Worm (Caenorhabditis elegans) whole organism, L1 larva: ENCODE data around the gene pitr-1.
"Not testable (repeated sequence)": the region's sequence is repeated elsewhere in the genome, so short reads cannot be mapped to it uniquely, and the experiment has no call there.

Experiments
- C16A3.4 ChIP-seq: fragments of 150-350 bp; optimal IDR thresholded peaks from 2 replicates; lab custom pipeline; 2014; ENCODE audit warnings: missing biosample characterization, missing genetic modification characterization
- C34B4.2 ChIP-seq: sonication (generic microtip); optimal IDR thresholded peaks from 2 replicates; lab custom pipeline; 2017; ENCODE audit warnings: mild to moderate bottlenecking, missing genetic modification characterization, missing compliant biosample characterization
- Y116A8C.19 ChIP-seq: sonication (generic microtip); optimal IDR thresholded peaks from 2 replicates; lab custom pipeline; 2016; ENCODE audit warnings: missing compliant biosample characterization, missing genetic modification characterization, borderline replicate concordance
- aha-1 ChIP-seq: fragments of 150-350 bp; optimal IDR thresholded peaks from 2 replicates; lab custom pipeline; 2014; ENCODE audit warnings: missing biosample characterization, missing genetic modification characterization
- alr-1 ChIP-seq: fragments of 200-800 bp; sonication (Bioruptor generic); optimal IDR thresholded peaks from 2 replicates; lab custom pipeline; 2018; ENCODE audit warnings: borderline replicate concordance, mild to moderate bottlenecking, missing genetic modification characterization, missing compliant biosample characterization
- ama-1 ChIP-seq: fragments of 150-350 bp; optimal IDR thresholded peaks from 2 replicates; lab custom pipeline; 2014
- ces-1 ChIP-seq: fragments of 150-350 bp; optimal IDR thresholded peaks from 2 replicates; lab custom pipeline; 2014; ENCODE audit warnings: missing biosample characterization, missing genetic modification reagents, missing genetic modification characterization
- efl-1 ChIP-seq, 4 experiments: fragments of 150-350 bp; optimal IDR thresholded peaks in 3 of 4; peaks in 1 of 4; 1 replicate in 1 of 4; 2 replicates in 3 of 4; lab custom pipeline; 2014; ENCODE audit warnings: missing biosample characterization in 2 of 4, missing genetic modification characterization in 2 of 4, missing genetic modification reagents in 2 of 4
- efl-3 ChIP-seq: fragments of 200-800 bp; sonication (Bioruptor generic); optimal IDR thresholded peaks from 2 replicates; lab custom pipeline; 2018; ENCODE audit warnings: mild to moderate bottlenecking, missing genetic modification characterization, missing compliant biosample characterization
- elt-2 ChIP-seq: sonication (generic microtip); optimal IDR thresholded peaks from 2 replicates; lab custom pipeline; 2016; ENCODE audit warnings: missing genetic modification characterization, mild to moderate bottlenecking, inconsistent platforms, missing compliant biosample characterization, missing genetic modification reagents
- hlh-17 ChIP-seq: fragments of 200-800 bp; sonication (Bioruptor generic); optimal IDR thresholded peaks from 2 replicates; lab custom pipeline; 2018; ENCODE audit warnings: missing genetic modification characterization, mild to moderate bottlenecking, missing compliant biosample characterization, moderate library complexity, borderline replicate concordance
- hpl-2 ChIP-seq: fragments of 150-350 bp; optimal IDR thresholded peaks from 2 replicates; lab custom pipeline; 2014; ENCODE audit warnings: missing biosample characterization, missing genetic modification reagents, missing genetic modification characterization
- isw-1 ChIP-seq: fragments of 200-800 bp; sonication (Bioruptor generic); IDR thresholded peaks from 2 replicates; pipeline ENCODE4 v1.3.6; 2022; ENCODE audit warnings: missing genetic modification characterization, missing compliant biosample characterization
- lin-14 ChIP-seq: fragments of 200-800 bp; sonication (Bioruptor generic); optimal IDR thresholded peaks from 2 replicates; lab custom pipeline; 2018; ENCODE audit warnings: mild to moderate bottlenecking, missing genetic modification characterization, moderate library complexity, missing compliant biosample characterization
- lin-35 ChIP-seq, 2 experiments: fragments of 150-350 bp; optimal IDR thresholded peaks; 2 replicates each; lab custom pipeline; 2014; ENCODE audit warnings: missing biosample characterization in 2 of 2, missing genetic modification characterization in 2 of 2, missing genetic modification reagents in 2 of 2
- lin-39 ChIP-seq: fragments of 150-350 bp; optimal IDR thresholded peaks from 2 replicates; lab custom pipeline; 2014; ENCODE audit warnings: missing biosample characterization, missing genetic modification reagents, missing genetic modification characterization
- lir-3 ChIP-seq: sonication (generic microtip); optimal IDR thresholded peaks from 2 replicates; lab custom pipeline; 2016; ENCODE audit warnings: mild to moderate bottlenecking, missing genetic modification characterization, moderate library complexity, missing compliant biosample characterization; ENCODE audit not compliant: poor library complexity
- mab-9 ChIP-seq: fragments of 200-800 bp; sonication (Bioruptor generic); IDR thresholded peaks from 2 replicates; pipeline ENCODE4 v1.3.6; 2022; ENCODE audit warnings: missing genetic modification reagents, missing genetic modification characterization, missing compliant biosample characterization
- nhr-12 ChIP-seq: sonication (generic microtip); optimal IDR thresholded peaks from 2 replicates; lab custom pipeline; 2017; ENCODE audit warnings: missing biosample characterization, missing genetic modification characterization
- nhr-19 ChIP-seq: fragments of 200-800 bp; sonication (Bioruptor generic); conservative IDR thresholded peaks from 2 replicates; pipeline ENCODE4 v1.3.6; 2022; ENCODE audit warnings: missing genetic modification characterization, missing compliant biosample characterization
- nhr-20 ChIP-seq: sonication (generic microtip); optimal IDR thresholded peaks from 2 replicates; lab custom pipeline; 2016; ENCODE audit warnings: mild to moderate bottlenecking, missing genetic modification characterization, missing compliant biosample characterization
- nhr-28 ChIP-seq: fragments of 150-350 bp; optimal IDR thresholded peaks from 2 replicates; lab custom pipeline; 2014; ENCODE audit warnings: missing biosample characterization, missing genetic modification characterization
- nhr-71 ChIP-seq: sonication (generic microtip); optimal IDR thresholded peaks from 2 replicates; lab custom pipeline; 2016; ENCODE audit warnings: mild to moderate bottlenecking, missing genetic modification characterization, moderate library complexity, missing compliant biosample characterization
- nhr-90 ChIP-seq: sonication (generic microtip); optimal IDR thresholded peaks from 2 replicates; lab custom pipeline; 2016; ENCODE audit warnings: mild to moderate bottlenecking, missing genetic modification characterization, missing compliant biosample characterization; ENCODE audit not compliant: poor library complexity
- pqm-1 ChIP-seq: sonication (generic microtip); optimal IDR thresholded peaks from 3 replicates; lab custom pipeline; 2017; ENCODE audit warnings: missing biosample characterization, missing genetic modification characterization
- rnt-1 ChIP-seq: sonication (generic microtip); optimal IDR thresholded peaks from 2 replicates; lab custom pipeline; 2016; ENCODE audit warnings: mild to moderate bottlenecking, missing genetic modification characterization, moderate library complexity, missing compliant biosample characterization
- sptf-1 ChIP-seq: fragments of 150-350 bp; optimal IDR thresholded peaks from 2 replicates; lab custom pipeline; 2014; ENCODE audit warnings: missing biosample characterization, missing genetic modification characterization
- sup-37 ChIP-seq: fragments of 200-800 bp; sonication (Bioruptor generic); optimal IDR thresholded peaks from 2 replicates; lab custom pipeline; 2018; ENCODE audit warnings: mild to moderate bottlenecking, missing genetic modification characterization, missing compliant biosample characterization
- tbx-2 ChIP-seq: sonication (generic microtip); optimal IDR thresholded peaks from 2 replicates; lab custom pipeline; 2016; ENCODE audit warnings: missing genetic modification characterization, missing compliant biosample characterization
- unc-130 ChIP-seq: fragments of 150-350 bp; optimal IDR thresholded peaks from 2 replicates; lab custom pipeline; 2017; ENCODE audit warnings: missing biosample characterization, missing genetic modification characterization, inconsistent platforms
- unc-30 ChIP-seq: sonication (generic microtip); optimal IDR thresholded peaks from 2 replicates; lab custom pipeline; 2017; ENCODE audit warnings: missing biosample characterization, missing genetic modification characterization
- ztf-11 ChIP-seq, 2 experiments: sonication (generic microtip); optimal IDR thresholded peaks; 2 replicates each; lab custom pipeline; 2016 to 2017; ENCODE audit warnings: missing genetic modification characterization in 2 of 2, missing biosample characterization in 1 of 2, missing compliant biosample characterization in 1 of 2

pitr-1 gene

DNA sequence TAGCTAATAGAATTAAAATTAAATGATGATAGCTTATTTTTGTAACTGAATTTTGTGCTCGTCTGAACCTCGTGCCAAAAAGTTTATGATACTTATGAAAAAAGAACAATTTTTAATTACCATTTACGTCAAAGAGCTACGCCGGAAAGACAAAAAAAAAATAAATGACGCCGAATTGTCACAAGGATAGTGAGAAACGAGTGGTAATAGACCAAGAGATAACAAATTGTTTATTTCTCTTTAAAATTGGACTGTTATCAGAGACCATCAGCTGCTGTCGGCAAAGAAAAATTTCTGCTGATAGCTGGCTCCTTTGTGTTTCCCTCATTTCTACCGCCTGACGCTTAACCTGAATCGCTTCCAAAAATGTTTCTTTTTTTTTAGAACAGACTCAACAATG lies at the start of gene pitr-1:
pitr-1 (plus strand) TSS at position 386 of the 400 bp plus-strand sequence.
- TF ChIP-seq lin-35 (GFP tag; optimal IDR thresholded peaks at IDR 0.05; lab: Kevin White, UChicago) (peak in 1 of 2 experiments; percentile 33), elt-2 (peak; percentile 87), lin-14 (GFP tag; lab: Kevin White, UChicago) (peak; percentile 9), efl-1 (optimal IDR thresholded peaks at IDR 0.05; lab: Kevin White, UChicago) (no peak), efl-1 (GFP tag; optimal IDR thresholded peaks at IDR 0.05 in 1 of 2; lab: Kevin White, UChicago) (peak in 1 of 2 experiments; percentile 44), rnt-1 (peak; percentile 21), hpl-2 (GFP tag; lab: Kevin White, UChicago) (no peak), nhr-71 (tag; lab: Kevin White, UChicago) (peak; percentile 43), C16A3.4 (no peak), nhr-90 (tag; lab: Kevin White, UChicago) (peak; percentile 6), pqm-1 (tag; lab: Kevin White, UChicago) (peak; percentile 54)

DNA sequence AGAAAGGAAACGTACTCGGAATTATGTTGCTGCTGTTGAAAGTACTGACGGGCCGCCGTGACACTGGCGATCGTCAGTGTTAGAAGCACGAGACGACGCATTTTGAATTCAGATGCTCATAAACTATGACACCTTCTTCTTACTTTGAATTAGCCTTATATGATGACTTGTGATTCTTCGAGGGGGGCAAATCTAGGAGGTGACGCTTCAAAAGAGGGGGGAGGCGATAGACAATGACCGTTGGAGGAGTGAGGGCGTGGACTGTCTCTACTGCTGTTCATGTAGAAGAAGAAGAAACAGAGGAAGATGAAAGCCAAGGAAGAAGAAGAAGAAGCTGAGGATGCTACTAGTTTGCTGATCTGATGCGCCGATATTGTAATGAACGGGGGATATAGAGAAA lies 47.1 kb upstream of the pitr-1 start, which contains the start of gene daf-42:
daf-42 (minus strand) TSS at position 101 of the 400 bp plus-strand sequence.
- TF ChIP-seq C34B4.2 (no peak), isw-1 (GFP tag; lab: Robert Waterston, UW) (no peak), lir-3 (tag; lab: Kevin White, UChicago) (no peak), efl-1 (optimal IDR thresholded peaks at IDR 0.05; lab: Kevin White, UChicago) (no peak), efl-1 (GFP tag; optimal IDR thresholded peaks at IDR 0.05 in 1 of 2; lab: Kevin White, UChicago) (peak in 1 of 2 experiments; percentile 81), unc-30 (tag; lab: Kevin White, UChicago) (no peak), Y116A8C.19 (no peak), nhr-28 (tag; lab: Kevin White, UChicago) (no peak)

DNA sequence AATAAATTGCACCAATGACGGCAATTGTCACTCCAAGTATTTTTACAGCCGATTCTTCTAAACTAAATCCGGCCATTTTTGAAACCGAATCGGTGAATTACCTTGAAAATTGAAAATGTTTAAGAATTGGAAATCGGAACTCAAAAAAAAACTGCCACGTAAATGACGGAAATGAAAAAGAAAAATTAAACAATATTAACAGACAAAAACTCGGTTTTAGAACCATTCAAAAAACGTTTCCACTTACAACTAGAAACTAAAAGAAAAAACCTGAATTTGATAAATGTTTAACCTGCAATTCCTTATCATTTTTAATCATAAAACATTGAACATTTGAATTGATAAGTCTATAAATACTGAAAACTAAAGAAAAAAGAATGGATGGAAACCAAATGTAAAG lies 28.9 kb upstream of the pitr-1 start, which contains the start of gene Y40C5A.4:
Y40C5A.4 (minus strand) TSS at position 101 of the 400 bp plus-strand sequence.
- not testable (repeated sequence) for TF ChIP-seq alr-1 (tag; lab: Kevin White, UChicago); tbx-2 (tag; lab: Kevin White, UChicago); ces-1
- TF ChIP-seq, all 84 proteins: peak for 0; not testable (repeated sequence) for 84

DNA sequence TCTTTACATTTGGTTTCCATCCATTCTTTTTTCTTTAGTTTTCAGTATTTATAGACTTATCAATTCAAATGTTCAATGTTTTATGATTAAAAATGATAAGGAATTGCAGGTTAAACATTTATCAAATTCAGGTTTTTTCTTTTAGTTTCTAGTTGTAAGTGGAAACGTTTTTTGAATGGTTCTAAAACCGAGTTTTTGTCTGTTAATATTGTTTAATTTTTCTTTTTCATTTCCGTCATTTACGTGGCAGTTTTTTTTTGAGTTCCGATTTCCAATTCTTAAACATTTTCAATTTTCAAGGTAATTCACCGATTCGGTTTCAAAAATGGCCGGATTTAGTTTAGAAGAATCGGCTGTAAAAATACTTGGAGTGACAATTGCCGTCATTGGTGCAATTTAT lies 19.0 kb upstream of the pitr-1 start, which contains the start of gene T12B3.3:
T12B3.3 (plus strand) TSS at position 301 of the 400 bp plus-strand sequence.
- TF ChIP-seq unc-130; nhr-12 (tag; lab: Kevin White, UChicago); ztf-11 (tag; optimal IDR thresholded peaks at IDR 0.05; lab: Kevin White, UChicago): not testable (repeated sequence)

DNA sequence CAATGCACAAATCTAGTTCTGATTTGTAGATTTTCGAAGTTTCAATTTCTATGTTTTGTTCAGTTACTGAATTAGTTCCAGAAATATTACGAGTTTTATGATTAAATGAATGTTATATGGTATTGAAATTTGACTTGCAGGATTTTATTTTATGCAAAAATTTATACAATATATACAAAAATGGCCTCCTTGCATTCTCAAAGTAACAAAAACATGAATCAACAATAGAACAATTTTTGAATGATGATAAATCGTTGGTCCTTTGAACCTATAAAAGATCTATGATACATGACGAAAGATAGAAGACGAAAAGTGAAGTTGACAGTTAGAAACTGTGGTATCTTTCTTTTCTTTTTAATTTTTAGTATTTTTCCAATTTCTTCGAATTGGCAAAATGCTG lies 17.4 kb upstream of the pitr-1 start, which contains the start of gene T12B3.2:
T12B3.2 (plus strand) TSS at position 301 of the 400 bp plus-strand sequence.
- no peak for TF ChIP-seq elt-2
- no peak for TF ChIP-seq ama-1 (lab: Kevin White, UChicago)
- no peak for TF ChIP-seq hpl-2 (GFP tag; lab: Kevin White, UChicago)
- TF ChIP-seq efl-3 (GFP tag; lab: Kevin White, UChicago) = no peak
- TF ChIP-seq lin-14 (GFP tag; lab: Kevin White, UChicago) = no peak
- TF ChIP-seq sup-37 = no peak
- no peak for TF ChIP-seq mab-9 (GFP tag; lab: Robert Waterston, UW)
- TF ChIP-seq, all 84 proteins: peak for 0

DNA sequence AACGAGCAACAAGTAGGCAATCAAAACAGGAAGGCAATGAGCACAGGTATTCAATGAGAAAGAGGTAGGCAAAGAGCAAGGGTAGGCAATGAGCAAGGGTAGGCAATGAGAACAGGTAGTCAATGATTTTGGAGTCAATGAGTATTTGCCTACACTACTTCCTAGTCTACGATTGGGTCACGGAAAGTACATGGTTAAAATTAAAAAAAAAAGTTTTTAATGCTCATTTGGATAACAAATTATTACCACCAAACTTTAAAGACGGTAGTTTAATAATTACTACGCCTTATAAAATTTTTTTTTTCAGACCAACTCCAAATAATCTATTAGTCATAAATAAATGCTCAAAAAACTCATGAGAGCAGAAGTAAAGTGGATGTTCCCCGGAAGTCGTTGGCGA lies 12.1 kb upstream of the pitr-1 start, which contains the start of gene ptp-8:
ptp-8 (plus strand) TSS at position 301 of the 400 bp plus-strand sequence.
- TF ChIP-seq hlh-17 (no peak), lin-39 (tag; lab: Kevin White, UChicago) (no peak), sptf-1 (no peak), lin-14 (GFP tag; lab: Kevin White, UChicago) (no peak), lin-35 (GFP tag; optimal IDR thresholded peaks at IDR 0.05; lab: Kevin White, UChicago) (no peak), nhr-19 (no peak), nhr-20 (no peak), elt-2 (no peak), aha-1 (no peak)
